Comparison of ENCODE assay signal across 3 fruit fly cellular contexts in genomic region chr3R:18243000-18243399, dm6.
A peak's percentile ranks its signal among the peaks of the same experiment; 100 is the strongest.
TF ChIP-seq lines count a peak whose summit lies in the region.

No protein-coding gene starts in this region.

- no peak for TF ChIP-seq CTCF in whole organism, embryonic (GFP tag; optimal IDR thresholded peaks at IDR 0.05; lab: Kevin White, UChicago)

TF ChIP-seq in whole organism, embryonic, 481 proteins besides CTCF, POLR2A, EP300 and RAD21 (continues in another document):
- TF ChIP-seq Dref (GFP tag; IDR thresholded peaks at IDR 0.05; lab: Robert Waterston, UW): no peak
- TF ChIP-seq CG4328 (GFP tag; optimal IDR thresholded peaks at IDR 0.05; lab: Kevin White, UChicago): no peak
- TF ChIP-seq disco-r (GFP tag; optimal IDR thresholded peaks at IDR 0.05; lab: Kevin White, UChicago): no peak
- TF ChIP-seq CG17612 (GFP tag; IDR thresholded peaks at IDR 0.05; lab: Robert Waterston, UW): no peak
- TF ChIP-seq grau (tag; optimal IDR thresholded peaks at IDR 0.05; lab: Kevin White, UChicago): no peak
- no peak for TF ChIP-seq H15 (GFP tag; IDR thresholded peaks at IDR 0.05; lab: Robert Waterston, UW)
- TF ChIP-seq Nf-YA (GFP tag; IDR thresholded peaks at IDR 0.05; lab: Robert Waterston, UW): 0 out of 2 replicates have a peak, but pooled peaks have one; percentile 4
- peak in 1 of 2 experiments; percentile 27 for TF ChIP-seq Trl (optimal IDR thresholded peaks at IDR 0.05; lab: Kevin White, UChicago)
- TF ChIP-seq Trl (GFP tag; optimal IDR thresholded peaks at IDR 0.05; lab: Kevin White, UChicago): no peak
- no peak for TF ChIP-seq CG6683 (GFP tag; optimal IDR thresholded peaks at IDR 0.05; lab: Kevin White, UChicago)
- no peak for TF ChIP-seq pzg (GFP tag; optimal IDR thresholded peaks at IDR 0.05; lab: Kevin White, UChicago)
- no peak for TF ChIP-seq sd (tag; optimal IDR thresholded peaks at IDR 0.05; lab: Kevin White, UChicago)
- no peak for TF ChIP-seq CG7745 (tag; optimal IDR thresholded peaks at IDR 0.05; lab: Kevin White, UChicago)
- TF ChIP-seq nom (GFP tag; optimal IDR thresholded peaks at IDR 0.05; lab: Kevin White, UChicago): peak; percentile 27
- TF ChIP-seq Med (GFP tag; lab: Kevin White, UChicago): no peak
- TF ChIP-seq CG10321 (GFP tag; IDR thresholded peaks at IDR 0.05; lab: Robert Waterston, UW): peak; percentile 22; the same call in 1 of the 2 replicates
- no peak for TF ChIP-seq trem (tag; optimal IDR thresholded peaks at IDR 0.05; lab: Kevin White, UChicago)
- no peak for TF ChIP-seq CG33557 (GFP tag; optimal IDR thresholded peaks at IDR 0.05; lab: Kevin White, UChicago)
- no peak for TF ChIP-seq dmrt99B (tag; optimal IDR thresholded peaks at IDR 0.05; lab: Kevin White, UChicago)
- no peak for TF ChIP-seq CG15514 (GFP tag; optimal IDR thresholded peaks at IDR 0.05; lab: Kevin White, UChicago)
- 0 out of 3 replicates have a peak, but pooled peaks have one; percentile 11 for TF ChIP-seq HLH4C (GFP tag; IDR thresholded peaks at IDR 0.05; lab: Robert Waterston, UW; ENCODE audit: partially characterized antibody)
- TF ChIP-seq CG17359 (tag; optimal IDR thresholded peaks at IDR 0.05; lab: Kevin White, UChicago): no peak
- TF ChIP-seq sob (GFP tag; IDR thresholded peaks at IDR 0.05; lab: Robert Waterston, UW): peak; percentile 2; the same call in 1 of the 2 replicates
- TF ChIP-seq Fer1 (GFP tag; optimal IDR thresholded peaks at IDR 0.05; lab: Kevin White, UChicago): no peak
- TF ChIP-seq Tbp (GFP tag; optimal IDR thresholded peaks at IDR 0.05; lab: Kevin White, UChicago): no peak
- no peak for TF ChIP-seq h (optimal IDR thresholded peaks at IDR 0.05; lab: Kevin White, UChicago)
- TF ChIP-seq CG1603 (tag; optimal IDR thresholded peaks at IDR 0.05; lab: Kevin White, UChicago): no peak
- peak; percentile 97 for TF ChIP-seq CG17385 (GFP tag; optimal IDR thresholded peaks at IDR 0.05; lab: Kevin White, UChicago)
- TF ChIP-seq pho (GFP tag; optimal IDR thresholded peaks at IDR 0.05; lab: Kevin White, UChicago): no peak
- no peak for TF ChIP-seq Doc3 (GFP tag; IDR thresholded peaks at IDR 0.05; lab: Robert Waterston, UW; ENCODE audit: partially characterized antibody)
- no peak for TF ChIP-seq odd (GFP tag; optimal IDR thresholded peaks at IDR 0.05; lab: Kevin White, UChicago)

TF ChIP-seq in whole organism, prepupa, 60 proteins besides CTCF, POLR2A, EP300 and RAD21:
- TF ChIP-seq lz (GFP tag; optimal IDR thresholded peaks at IDR 0.05; lab: Kevin White, UChicago) (no peak), eg (GFP tag; IDR thresholded peaks at IDR 0.05; lab: Robert Waterston, UW) (0 out of 3 replicates have a peak, but pooled peaks have one; percentile 5), OdsH (GFP tag; optimal IDR thresholded peaks at IDR 0.05; lab: Kevin White, UChicago) (no peak), Eip78C (GFP tag; lab: Kevin White, UChicago) (peak; percentile 2), Ets21C (GFP tag; optimal IDR thresholded peaks at IDR 0.05; lab: Kevin White, UChicago) (no peak), CG6163 (GFP tag; IDR thresholded peaks at IDR 0.05; lab: Robert Waterston, UW) (peak; percentile 15; the same call in 1 of the 3 replicates)

TF ChIP-seq in whole organism, wandering third instar larva, 38 proteins besides CTCF, POLR2A, EP300 and RAD21:
- TF ChIP-seq pan (optimal IDR thresholded peaks at IDR 0.05; lab: Kevin White, UChicago) (no peak), Dif (GFP tag; optimal IDR thresholded peaks at IDR 0.05; lab: Kevin White, UChicago; ENCODE audit: partially characterized antibody) (peak; percentile 27), psq (GFP tag; optimal IDR thresholded peaks at IDR 0.05; lab: Kevin White, UChicago) (peak; percentile 84), woc (GFP tag; optimal IDR thresholded peaks at IDR 0.05; lab: Kevin White, UChicago) (no peak)
TF ChIP-seq in whole organism, wandering third instar larva: peak in this region for 2.
